2 fruit fly cellular contexts compared by ENCODE assay signal in genomic region chrX:6656023-6656594, dm6.
TF ChIP-seq lines count a peak whose summit lies in the region.

No protein-coding gene starts in this region.

TF ChIP-seq in whole organism, embryonic, 481 proteins besides CTCF, POLR2A, EP300 and RAD21 (continued from another document and continues in another):
- TF ChIP-seq ase (GFP tag; IDR thresholded peaks at IDR 0.05; lab: Robert Waterston, UW) (0 out of 3 replicates have a peak, but pooled peaks have one; percentile 32), CG18476 (GFP tag; optimal IDR thresholded peaks at IDR 0.05; lab: Kevin White, UChicago) (peak; percentile 74), dan (GFP tag; IDR thresholded peaks at IDR 0.05; lab: Robert Waterston, UW) (no peak), Six4 (GFP tag; optimal IDR thresholded peaks at IDR 0.05; lab: Kevin White, UChicago) (peak; percentile 64), CG8089 (GFP tag; optimal IDR thresholded peaks at IDR 0.05; lab: Kevin White, UChicago) (peak; percentile 68), CG3995 (GFP tag; optimal IDR thresholded peaks at IDR 0.05; lab: Kevin White, UChicago) (peak; percentile 51), Aef1 (GFP tag; IDR thresholded peaks at IDR 0.05; lab: Robert Waterston, UW) (peak; percentile 78), Gug (GFP tag; IDR thresholded peaks at IDR 0.05; lab: Robert Waterston, UW) (peak; percentile 72), Hey (tag; optimal IDR thresholded peaks at IDR 0.05; lab: Kevin White, UChicago) (no peak), en (GFP tag; optimal IDR thresholded peaks at IDR 0.05; lab: Kevin White, UChicago) (peak; percentile 64), hkb (optimal IDR thresholded peaks at IDR 0.05; lab: Kevin White, UChicago) (no peak), hkb (GFP tag; IDR thresholded peaks at IDR 0.05; lab: Robert Waterston, UW) (peak; percentile 88), Dfd (GFP tag; optimal IDR thresholded peaks at IDR 0.05; lab: Kevin White, UChicago) (no peak), chinmo (GFP tag; IDR thresholded peaks at IDR 0.05; lab: Robert Waterston, UW; ENCODE audit: partially characterized antibody) (no peak), yki (optimal IDR thresholded peaks at IDR 0.05; lab: Kevin White, UChicago) (no peak), CG3407 (GFP tag; optimal IDR thresholded peaks at IDR 0.05; lab: Kevin White, UChicago) (peak; percentile 50), Bgb (GFP tag; IDR thresholded peaks at IDR 0.05; lab: Robert Waterston, UW; ENCODE audit: partially characterized antibody) (no peak), dysf (GFP tag; IDR thresholded peaks at IDR 0.05; lab: Robert Waterston, UW) (peak; percentile 89), E2f1 (GFP tag; IDR thresholded peaks at IDR 0.05; lab: Robert Waterston, UW) (peak; percentile 78), crc (GFP tag; optimal IDR thresholded peaks at IDR 0.05; lab: Kevin White, UChicago) (peak; percentile 78), sima (GFP tag; optimal IDR thresholded peaks at IDR 0.05; lab: Kevin White, UChicago) (peak; percentile 66), CG9727 (GFP tag; optimal IDR thresholded peaks at IDR 0.05; lab: Kevin White, UChicago) (peak; percentile 91), Hmx (GFP tag; optimal IDR thresholded peaks at IDR 0.05; lab: Kevin White, UChicago) (peak; percentile 58), bcd (GFP tag; optimal IDR thresholded peaks at IDR 0.05; lab: Kevin White, UChicago) (peak; percentile 82), ap (GFP tag; IDR thresholded peaks at IDR 0.05; lab: Robert Waterston, UW) (peak; percentile 45; the same call in 1 of the 2 replicates), CG8359 (GFP tag; optimal IDR thresholded peaks at IDR 0.05; lab: Kevin White, UChicago; ENCODE audit: borderline replicate concordance) (peak; percentile 30), oc (tag; optimal IDR thresholded peaks at IDR 0.05; lab: Kevin White, UChicago) (peak; percentile 64), pho (GFP tag; optimal IDR thresholded peaks at IDR 0.05; lab: Kevin White, UChicago) (peak; percentile 80), CG1529 (GFP tag; optimal IDR thresholded peaks at IDR 0.05; lab: Kevin White, UChicago) (peak; percentile 57), shn (GFP tag; optimal IDR thresholded peaks at IDR 0.05; lab: Kevin White, UChicago) (peak; percentile 67), dmrt99B (tag; optimal IDR thresholded peaks at IDR 0.05; lab: Kevin White, UChicago) (peak; percentile 89), onecut (GFP tag; IDR thresholded peaks at IDR 0.05; lab: Robert Waterston, UW) (peak; percentile 81), CG8388 (GFP tag; optimal IDR thresholded peaks at IDR 0.05; lab: Kevin White, UChicago) (peak; percentile 81), cad (GFP tag; optimal IDR thresholded peaks at IDR 0.05; lab: Kevin White, UChicago) (no peak), fd96Cb (tag; optimal IDR thresholded peaks at IDR 0.05; lab: Kevin White, UChicago) (peak; percentile 84), Dip2 (GFP tag; IDR thresholded peaks at IDR 0.05; lab: Robert Waterston, UW) (no peak), gt (GFP tag; IDR thresholded peaks at IDR 0.05; lab: Robert Waterston, UW) (peak; percentile 40; the same call in 1 of the 2 replicates), CG11093 (GFP tag; IDR thresholded peaks at IDR 0.05; lab: Robert Waterston, UW) (peak; percentile 79), trh (GFP tag; optimal IDR thresholded peaks at IDR 0.05; lab: Kevin White, UChicago) (peak; percentile 49), CG1233 (GFP tag; optimal IDR thresholded peaks at IDR 0.05; lab: Kevin White, UChicago) (peak; percentile 80), gro (GFP tag; optimal IDR thresholded peaks at IDR 0.05; lab: Kevin White, UChicago) (peak; percentile 87), zf30C (GFP tag; optimal IDR thresholded peaks at IDR 0.05; lab: Kevin White, UChicago) (peak; percentile 84), salm (tag; optimal IDR thresholded peaks at IDR 0.05; lab: Kevin White, UChicago) (peak; percentile 33), Eip74EF (GFP tag; optimal IDR thresholded peaks at IDR 0.05; lab: Kevin White, UChicago) (peak in 1 of 2 experiments; percentile 86), CG12155 (GFP tag; optimal IDR thresholded peaks at IDR 0.05; lab: Kevin White, UChicago) (peak; percentile 76), Hmr (GFP tag; optimal IDR thresholded peaks at IDR 0.05; lab: Kevin White, UChicago) (peak; percentile 91), Usf (GFP tag; optimal IDR thresholded peaks at IDR 0.05; lab: Kevin White, UChicago) (peak; percentile 53), CG14441 (GFP tag; IDR thresholded peaks at IDR 0.05; lab: Robert Waterston, UW) (peak; percentile 82), Mrtf (GFP tag; IDR thresholded peaks at IDR 0.05; lab: Robert Waterston, UW) (peak; percentile 69; the same call in 2 of the 3 replicates), exex (tag; optimal IDR thresholded peaks at IDR 0.05; lab: Kevin White, UChicago) (peak; percentile 74), Lim3 (GFP tag; IDR thresholded peaks at IDR 0.05; lab: Robert Waterston, UW) (no peak; the same call in 1 of the 2 replicates), NC2β (GFP tag; optimal IDR thresholded peaks at IDR 0.05; lab: Kevin White, UChicago) (peak; percentile 40), CG7928 (GFP tag; optimal IDR thresholded peaks at IDR 0.05; lab: Kevin White, UChicago) (peak; percentile 62), CG11398 (GFP tag; optimal IDR thresholded peaks at IDR 0.05; lab: Kevin White, UChicago) (peak; percentile 24), Hr39 (optimal IDR thresholded peaks at IDR 0.05; lab: Kevin White, UChicago) (no peak), grn (GFP tag; optimal IDR thresholded peaks at IDR 0.05; lab: Kevin White, UChicago) (peak; percentile 32), ac (GFP tag; optimal IDR thresholded peaks at IDR 0.05; lab: Kevin White, UChicago) (peak; percentile 63), trem (tag; optimal IDR thresholded peaks at IDR 0.05; lab: Kevin White, UChicago) (peak; percentile 56), chif (GFP tag; optimal IDR thresholded peaks at IDR 0.05; lab: Kevin White, UChicago) (peak; percentile 81 to 82), grau (tag; optimal IDR thresholded peaks at IDR 0.05; lab: Kevin White, UChicago) (peak; percentile 86), pan (optimal IDR thresholded peaks at IDR 0.05; lab: Kevin White, UChicago) (no peak), pan (GFP tag; optimal IDR thresholded peaks at IDR 0.05 in 1 of 2, IDR thresholded peaks at IDR 0.05 in 1 of 2) (peak in 1 of 2 experiments; percentile 83), D (optimal IDR thresholded peaks at IDR 0.05; lab: Kevin White, UChicago) (no peak), D (GFP tag; optimal IDR thresholded peaks at IDR 0.05; lab: Kevin White, UChicago) (peak; percentile 79), CG6175 (GFP tag; IDR thresholded peaks at IDR 0.05; lab: Robert Waterston, UW) (peak; percentile 49; the same call in 1 of the 3 replicates)

TF ChIP-seq in whole organism, prepupa, 60 proteins besides CTCF, POLR2A, EP300 and RAD21 (continued from another document):
- peak; percentile 92 for TF ChIP-seq CG6276 (GFP tag; optimal IDR thresholded peaks at IDR 0.05; lab: Kevin White, UChicago)
- peak; percentile 96 for TF ChIP-seq CG32006 (GFP tag; optimal IDR thresholded peaks at IDR 0.05; lab: Kevin White, UChicago)
- peak; percentile 71 for TF ChIP-seq CG11294 (GFP tag; IDR thresholded peaks at IDR 0.05; lab: Robert Waterston, UW)
- peak; percentile 84 for TF ChIP-seq CG3032 (tag; optimal IDR thresholded peaks at IDR 0.05; lab: Kevin White, UChicago)
- TF ChIP-seq CG16779 (tag; optimal IDR thresholded peaks at IDR 0.05; lab: Kevin White, UChicago), result peak; percentile 83
- peak; percentile 90 for TF ChIP-seq CG8632 (GFP tag; optimal IDR thresholded peaks at IDR 0.05; lab: Kevin White, UChicago)
- TF ChIP-seq achi (GFP tag; optimal IDR thresholded peaks at IDR 0.05; lab: Kevin White, UChicago), result peak; percentile 89
- peak; percentile 92 for TF ChIP-seq CG3919 (GFP tag; optimal IDR thresholded peaks at IDR 0.05; lab: Kevin White, UChicago)
